Worm (Caenorhabditis elegans): ENCODE results near the gene pstk-1.

ce11 chrIII:12420256-12420655, 46.2 kb upstream of the pstk-1 start:
- TF ChIP-seq him-1 (tag; optimal IDR thresholded peaks at IDR 0.05), result no peak
- no peak for TF ChIP-seq dao-5 (tag; optimal IDR thresholded peaks at IDR 0.05)
- TF ChIP-seq W03F9.2 (tag; optimal IDR thresholded peaks at IDR 0.05), result no peak

Data from whole organism, L4/young adult.